Fruit fly (Drosophila melanogaster) whole organism, embryonic: Measurements from ENCODE around the gene CG31910.

Experiments used
- Atf-2 ChIP-seq: fragments of 200-800 bp; sonication (Bioruptor generic); optimal IDR thresholded peaks from 2 replicates; lab custom pipeline; 2016; ENCODE audit warnings: missing biosample characterization, missing genetic modification characterization
- CG10267 ChIP-seq: fragments of 200-800 bp; sonication (Bioruptor generic); optimal IDR thresholded peaks from 2 replicates; lab custom pipeline; 2018; ENCODE audit warnings: missing biosample characterization, mild to moderate bottlenecking, missing genetic modification characterization, moderate library complexity
- CG12769 ChIP-seq: fragments of 200-800 bp; sonication (Bioruptor generic); optimal IDR thresholded peaks from 2 replicates; lab custom pipeline; 2019; ENCODE audit warnings: missing biosample characterization, mild to moderate bottlenecking, missing genetic modification characterization, moderate library complexity
- CG13296 ChIP-seq: fragments of 200-800 bp; sonication (Bioruptor generic); optimal IDR thresholded peaks from 3 replicates; lab custom pipeline; 2018; ENCODE audit warnings: missing biosample characterization, mild to moderate bottlenecking, missing genetic modification characterization
- CG13775 ChIP-seq: fragments of 200-800 bp; sonication (Bioruptor generic); optimal IDR thresholded peaks from 3 replicates; lab custom pipeline; 2017; ENCODE audit warnings: missing biosample characterization, mild to moderate bottlenecking, missing genetic modification characterization
- CG14860 ChIP-seq: fragments of 200-800 bp; sonication (Bioruptor generic); IDR thresholded peaks from 3 replicates; pipeline ENCODE4 v1.3.6; 2022; ENCODE audit warnings: missing biosample characterization, missing genetic modification characterization; ENCODE audit not compliant: partially characterized antibody
- CG17612 ChIP-seq: fragments of 200-800 bp; sonication (Bioruptor generic); IDR thresholded peaks from 2 replicates; pipeline ENCODE4 v1.3.6; 2022; ENCODE audit warnings: missing biosample characterization, missing genetic modification characterization
- CG2116 ChIP-seq: fragments of 200-800 bp; sonication (Bioruptor generic); optimal IDR thresholded peaks from 3 replicates; lab custom pipeline; 2018; ENCODE audit warnings: missing biosample characterization, mild to moderate bottlenecking, missing genetic modification characterization
- CG33213 ChIP-seq: fragments of 200-800 bp; sonication (Bioruptor generic); optimal IDR thresholded peaks from 3 replicates; lab custom pipeline; 2016; ENCODE audit warnings: missing biosample characterization, missing genetic modification characterization
- CG3726 ChIP-seq: fragments of 200-800 bp; sonication (Bioruptor generic); IDR thresholded peaks from 3 replicates; pipeline ENCODE4, ENCODE4 v1.3.6; 2022; ENCODE audit warnings: missing biosample characterization, missing genetic modification characterization
- CG42726 ChIP-seq: fragments of 200-800 bp; sonication (Bioruptor generic); IDR thresholded peaks from 2 replicates; pipeline ENCODE4 v1.3.6; 2022; ENCODE audit warnings: missing biosample characterization, missing genetic modification characterization; ENCODE audit not compliant: partially characterized antibody
- CG4617 ChIP-seq: fragments of 200-800 bp; sonication (Bioruptor generic); optimal IDR thresholded peaks from 3 replicates; lab custom pipeline; 2016; ENCODE audit warnings: missing biosample characterization, missing genetic modification characterization, borderline replicate concordance
- CG4854 ChIP-seq: fragments of 200-800 bp; sonication (Bioruptor generic); optimal IDR thresholded peaks from 2 replicates; lab custom pipeline; 2016; ENCODE audit warnings: missing biosample characterization, missing genetic modification characterization, inconsistent platforms
- CG5180 ChIP-seq: fragments of 200-800 bp; sonication (Bioruptor generic); optimal IDR thresholded peaks from 3 replicates; lab custom pipeline; 2017; ENCODE audit warnings: missing biosample characterization, missing genetic modification characterization, mild to moderate bottlenecking, moderate library complexity, missing genetic modification reagents
- CG7556 ChIP-seq: fragments of 200-800 bp; sonication (Bioruptor generic); optimal IDR thresholded peaks from 2 replicates; lab custom pipeline; 2017; ENCODE audit warnings: missing biosample characterization, mild to moderate bottlenecking, missing genetic modification characterization
- CG7786 ChIP-seq: fragments of 200-800 bp; sonication (Bioruptor generic); optimal IDR thresholded peaks from 2 replicates; lab custom pipeline; 2016; ENCODE audit warnings: missing biosample characterization, missing genetic modification characterization
- CG8290 ChIP-seq, 3 experiments: fragments of 200-800 bp; sonication (Bioruptor generic); optimal IDR thresholded peaks; 2 replicates each; lab custom pipeline; 2016 to 2019; ENCODE audit warnings: missing biosample characterization in 3 of 3, missing genetic modification characterization in 3 of 3, mild to moderate bottlenecking in 2 of 3, moderate library complexity in 1 of 3
- CG8388 ChIP-seq: fragments of 200-800 bp; sonication (Bioruptor generic); optimal IDR thresholded peaks from 2 replicates; lab custom pipeline; 2019; ENCODE audit warnings: missing biosample characterization, mild to moderate bottlenecking, missing genetic modification characterization, moderate library complexity
- CG9932 ChIP-seq: fragments of 200-800 bp; sonication (Bioruptor generic); IDR thresholded peaks from 2 replicates; pipeline ENCODE4 v1.3.6; 2022; ENCODE audit warnings: missing biosample characterization, missing genetic modification characterization
- Dfd ChIP-seq, 2 experiments: fragments of >200 bp; optimal IDR thresholded peaks; 2 replicates each; lab custom pipeline; 2017; ENCODE audit warnings: missing biosample characterization in 2 of 2, missing genetic modification characterization in 2 of 2
- Dip3 ChIP-seq: fragments of 200-800 bp; sonication (Bioruptor generic); optimal IDR thresholded peaks from 3 replicates; lab custom pipeline; 2016; ENCODE audit warnings: missing biosample characterization, missing genetic modification characterization
- Drgx ChIP-seq: fragments of 200-800 bp; sonication (Bioruptor generic); IDR thresholded peaks from 2 replicates; pipeline ENCODE4 v1.3.6; 2022; ENCODE audit warnings: missing biosample characterization, missing genetic modification characterization
- ERR ChIP-seq: fragments of 200-800 bp; sonication (Bioruptor generic); optimal IDR thresholded peaks from 2 replicates; lab custom pipeline; 2016; ENCODE audit warnings: missing biosample characterization, missing genetic modification characterization
- Ets65A ChIP-seq: fragments of 200-800 bp; sonication (Bioruptor generic); peaks from one replicate; lab custom pipeline; 2016; ENCODE audit warnings: missing biosample characterization, missing genetic modification characterization
- Hmx ChIP-seq: fragments of 200-800 bp; sonication (Bioruptor generic); optimal IDR thresholded peaks from 2 replicates; lab custom pipeline; 2016; ENCODE audit warnings: missing biosample characterization, missing genetic modification characterization
- Meics ChIP-seq: fragments of 200-800 bp; sonication (Bioruptor generic); optimal IDR thresholded peaks from 2 replicates; lab custom pipeline; 2017; ENCODE audit warnings: missing biosample characterization, mild to moderate bottlenecking, missing genetic modification characterization
- NC2β ChIP-seq: fragments of 200-800 bp; sonication (Bioruptor generic); optimal IDR thresholded peaks from 2 replicates; lab custom pipeline; 2016; ENCODE audit warnings: missing biosample characterization, missing genetic modification characterization
- Oaz ChIP-seq: fragments of 200-800 bp; sonication (Bioruptor generic); IDR thresholded peaks from 2 replicates; pipeline ENCODE4 v1.3.6; 2022; ENCODE audit warnings: missing biosample characterization, missing genetic modification characterization
- Side ChIP-seq: fragments of 200-800 bp; sonication (Bioruptor generic); optimal IDR thresholded peaks from 2 replicates; lab custom pipeline; 2016; ENCODE audit warnings: missing biosample characterization, missing genetic modification characterization
- Usf ChIP-seq: fragments of 200-800 bp; sonication (Bioruptor generic); optimal IDR thresholded peaks from 2 replicates; lab custom pipeline; 2017; ENCODE audit warnings: missing genotype, missing biosample characterization, missing genetic modification characterization
- crc ChIP-seq: fragments of 200-800 bp; sonication (Bioruptor generic); optimal IDR thresholded peaks from 2 replicates; lab custom pipeline; 2016; ENCODE audit warnings: missing biosample characterization, missing genetic modification characterization
- croc ChIP-seq: fragments of 200-800 bp; sonication (Bioruptor generic); conservative IDR thresholded peaks from 3 replicates; pipeline ENCODE4 v1.3.6; 2022; ENCODE audit warnings: missing biosample characterization, missing genetic modification characterization
- dimm ChIP-seq: fragments of 200-800 bp; sonication (Bioruptor generic); IDR thresholded peaks from 2 replicates; pipeline ENCODE4 v1.3.6; 2022; ENCODE audit warnings: missing biosample characterization, missing genetic modification characterization
- fd96Cb ChIP-seq: fragments of 200-800 bp; sonication (Bioruptor generic); optimal IDR thresholded peaks from 2 replicates; lab custom pipeline; 2018; ENCODE audit warnings: missing biosample characterization, mild to moderate bottlenecking, missing genetic modification characterization, moderate library complexity
- mld ChIP-seq: fragments of 200-800 bp; sonication (Bioruptor generic); IDR thresholded peaks from 3 replicates; pipeline ENCODE4 v1.3.6; 2022; ENCODE audit warnings: missing biosample characterization, missing genetic modification characterization; ENCODE audit not compliant: partially characterized antibody
- nerfin-1 ChIP-seq: fragments of 200-800 bp; sonication (Bioruptor generic); optimal IDR thresholded peaks from 3 replicates; lab custom pipeline; 2019; ENCODE audit warnings: missing biosample characterization, mild to moderate bottlenecking, missing genetic modification characterization, moderate library complexity
- nmo ChIP-seq: fragments of 200-800 bp; sonication (Bioruptor generic); optimal IDR thresholded peaks from 2 replicates; lab custom pipeline; 2018; ENCODE audit warnings: missing biosample characterization, mild to moderate bottlenecking, missing genetic modification characterization, moderate library complexity
- p53 ChIP-seq: fragments of 200-800 bp; sonication (Bioruptor generic); optimal IDR thresholded peaks from 2 replicates; lab custom pipeline; 2016; ENCODE audit warnings: missing biosample characterization, missing genetic modification characterization
- sc ChIP-seq, 3 experiments: fragments of >200 bp in 2 of 3; fragments of 200-800 bp in 1 of 3; sonication (Bioruptor generic) in 1 of 3; optimal IDR thresholded peaks; 2 replicates in 2 of 3; 3 replicates in 1 of 3; lab custom pipeline; 2017; ENCODE audit warnings: mild to moderate bottlenecking in 1 of 3, missing biosample characterization in 1 of 3, missing genetic modification characterization in 1 of 3, missing genetic modification reagents in 1 of 3
- slp2 ChIP-seq: fragments of 200-800 bp; sonication (Bioruptor generic); optimal IDR thresholded peaks from 2 replicates; lab custom pipeline; 2016; ENCODE audit warnings: missing biosample characterization, missing genetic modification characterization
- so ChIP-seq: fragments of 200-800 bp; sonication (Bioruptor generic); IDR thresholded peaks from 3 replicates; pipeline ENCODE4 v1.3.6; 2022; ENCODE audit warnings: missing biosample characterization, missing genetic modification characterization
- sr ChIP-seq: fragments of 200-800 bp; sonication (Bioruptor generic); IDR thresholded peaks from 3 replicates; pipeline ENCODE4 v1.3.6; 2022; ENCODE audit warnings: missing biosample characterization, missing genetic modification characterization
- stc ChIP-seq: fragments of 200-800 bp; sonication (Bioruptor generic); IDR thresholded peaks from 2 replicates; pipeline ENCODE4 v1.3.6; 2022; ENCODE audit warnings: missing biosample characterization, missing genetic modification characterization
- tna ChIP-seq: fragments of 200-800 bp; sonication (Bioruptor generic); IDR thresholded peaks from 2 replicates; pipeline ENCODE4 v1.3.6; 2022; ENCODE audit warnings: missing biosample characterization, missing genetic modification characterization; ENCODE audit not compliant: partially characterized antibody
- toy ChIP-seq: fragments of 200-800 bp; sonication (Bioruptor generic); IDR thresholded peaks from 2 replicates; pipeline ENCODE4 v1.3.6; 2022; ENCODE audit warnings: missing biosample characterization, missing genetic modification characterization
- tup ChIP-seq: fragments of 200-800 bp; sonication (Bioruptor generic); optimal IDR thresholded peaks from 2 replicates; lab custom pipeline; 2016; ENCODE audit warnings: missing biosample characterization, mild to moderate bottlenecking, missing genetic modification characterization, moderate library complexity
- unpg ChIP-seq: fragments of 200-800 bp; sonication (Bioruptor generic); optimal IDR thresholded peaks from 3 replicates; lab custom pipeline; 2018; ENCODE audit warnings: missing biosample characterization, mild to moderate bottlenecking, missing genetic modification characterization, moderate library complexity
- usp ChIP-seq: fragments of >200 bp; optimal IDR thresholded peaks from 2 replicates; lab custom pipeline; 2017; ENCODE audit warnings: missing biosample characterization, missing genetic modification characterization
- vfl ChIP-seq: fragments of 200-800 bp; sonication (Bioruptor generic); optimal IDR thresholded peaks from 2 replicates; lab custom pipeline; 2016; ENCODE audit warnings: missing biosample characterization, missing genetic modification characterization

CG31910 gene

DNA sequence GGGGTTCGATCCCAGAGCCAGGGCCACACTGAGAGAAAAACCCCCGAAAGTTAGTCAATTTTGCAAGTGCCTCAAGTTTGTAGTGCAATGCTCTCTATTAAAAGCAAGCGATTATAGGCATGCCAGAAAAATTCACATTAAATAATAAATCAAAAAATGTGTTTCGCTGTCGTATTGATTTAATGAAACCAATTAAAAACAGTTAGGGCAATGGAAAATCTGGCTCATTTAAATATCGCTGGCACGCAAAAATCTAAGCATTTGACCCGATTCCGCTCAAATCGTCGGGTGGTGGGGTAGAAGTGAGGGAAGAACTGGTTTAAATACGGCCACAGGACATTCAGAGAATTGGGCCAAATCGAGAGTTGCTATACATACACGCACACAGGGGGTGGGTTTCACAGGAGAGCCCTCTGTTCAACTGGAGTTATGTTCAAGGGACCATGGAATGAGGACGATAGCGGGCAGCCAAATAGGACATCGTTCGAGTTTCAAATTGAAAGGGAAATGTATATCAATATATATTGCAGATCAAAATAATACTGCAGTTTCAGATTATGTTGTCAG lies 49.6 kb upstream of the CG31910 start (continued):
- TF ChIP-seq CG4854 (no peak), CG33213 (GFP tag; lab: Kevin White, UChicago) (no peak), CG17612 (no peak), CG13775 (GFP tag; lab: Kevin White, UChicago) (no peak), slp2 (GFP tag; lab: Kevin White, UChicago) (peak; percentile 47), CG8290 (GFP tag; optimal IDR thresholded peaks at IDR 0.05; lab: Kevin White, UChicago) (no peak), CG8290 (tag; optimal IDR thresholded peaks at IDR 0.05; lab: Kevin White, UChicago) (peak in 1 of 2 experiments; percentile 26), p53 (GFP tag; lab: Kevin White, UChicago) (no peak), tna (GFP tag; lab: Robert Waterston, UW) (no peak), CG7786 (GFP tag; lab: Kevin White, UChicago) (no peak), CG4617 (GFP tag; lab: Kevin White, UChicago) (no peak), CG42726 (GFP tag; lab: Robert Waterston, UW) (no peak), crc (no peak), CG12769 (tag; lab: Kevin White, UChicago) (no peak), Dfd (GFP tag; optimal IDR thresholded peaks at IDR 0.05; lab: Kevin White, UChicago) (no peak), nmo (peak; percentile 35), CG7556 (GFP tag; lab: Kevin White, UChicago) (peak; percentile 37), CG8388 (GFP tag; lab: Kevin White, UChicago) (no peak), Ets65A (GFP tag; lab: Kevin White, UChicago) (no peak), nerfin-1 (tag; lab: Kevin White, UChicago) (peak; percentile 99), usp (GFP tag; lab: Kevin White, UChicago) (no peak), croc (GFP tag; lab: Robert Waterston, UW) (no peak), dimm (GFP tag; lab: Robert Waterston, UW) (no peak), ERR (GFP tag; lab: Kevin White, UChicago) (no peak), vfl (GFP tag; lab: Kevin White, UChicago) (no peak), fd96Cb (tag; lab: Kevin White, UChicago) (peak; percentile 35), sc (optimal IDR thresholded peaks at IDR 0.05; lab: Kevin White, UChicago) (no peak), sc (GFP tag; optimal IDR thresholded peaks at IDR 0.05; lab: Kevin White, UChicago) (no peak), stc (GFP tag; lab: Robert Waterston, UW) (no peak), Drgx (no peak), Dip3 (no peak), CG2116 (GFP tag; lab: Kevin White, UChicago) (no peak), toy (no peak), Side (GFP tag; lab: Kevin White, UChicago) (peak; percentile 24), CG3726 (no peak), NC2β (GFP tag; lab: Kevin White, UChicago) (no peak), mld (GFP tag; lab: Robert Waterston, UW) (0 out of 3 replicates have a peak, but pooled peaks have one; percentile 30), so (GFP tag; lab: Robert Waterston, UW) (no peak), Atf-2 (GFP tag; lab: Kevin White, UChicago) (no peak), CG5180 (no peak), Hmx (GFP tag; lab: Kevin White, UChicago) (no peak), CG10267 (tag; lab: Kevin White, UChicago) (no peak), Usf (GFP tag; lab: Kevin White, UChicago) (no peak), tup (no peak), CG13296 (GFP tag; lab: Kevin White, UChicago) (no peak), sr (no peak), unpg (GFP tag; lab: Kevin White, UChicago) (peak; percentile 15), Oaz (GFP tag; lab: Robert Waterston, UW) (no peak), Meics (peak; percentile 56), CG14860 (GFP tag; lab: Robert Waterston, UW) (no peak), CG9932 (peak; percentile 7; the same call in 1 of the 2 replicates)
